Worm (Caenorhabditis elegans) whole organism, dauer: Measurements from ENCODE around the gene bcmo-1.

Experiments used
- unc-62 ChIP-seq: sonication (generic microtip); optimal IDR thresholded peaks from 2 replicates; lab custom pipeline; 2017; ENCODE audit warnings: missing biosample characterization, missing genetic modification reagents, missing genetic modification characterization

bcmo-1 gene

DNA sequence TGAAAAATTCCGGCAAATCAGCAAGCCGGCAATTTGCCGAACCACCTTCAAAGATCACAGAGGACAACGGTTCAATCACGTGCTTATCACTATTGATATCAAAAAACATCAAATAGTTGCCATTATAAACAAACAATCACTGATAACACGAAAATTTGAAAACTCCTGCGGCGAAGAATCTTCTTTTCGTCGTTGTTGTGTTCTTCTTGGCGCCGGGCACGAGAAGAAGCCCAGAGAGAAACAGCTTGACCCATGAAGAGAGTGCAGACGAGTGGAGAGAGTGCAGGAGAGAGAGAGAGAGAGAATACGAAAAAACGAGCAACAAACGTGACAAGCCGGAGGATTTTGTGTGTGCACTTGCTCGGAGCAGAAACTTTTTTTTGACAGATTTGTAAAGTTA, 48.2 kb downstream of the bcmo-1 start:
- no peak for TF ChIP-seq unc-62 (GFP tag; lab: Kevin White, UChicago)

DNA sequence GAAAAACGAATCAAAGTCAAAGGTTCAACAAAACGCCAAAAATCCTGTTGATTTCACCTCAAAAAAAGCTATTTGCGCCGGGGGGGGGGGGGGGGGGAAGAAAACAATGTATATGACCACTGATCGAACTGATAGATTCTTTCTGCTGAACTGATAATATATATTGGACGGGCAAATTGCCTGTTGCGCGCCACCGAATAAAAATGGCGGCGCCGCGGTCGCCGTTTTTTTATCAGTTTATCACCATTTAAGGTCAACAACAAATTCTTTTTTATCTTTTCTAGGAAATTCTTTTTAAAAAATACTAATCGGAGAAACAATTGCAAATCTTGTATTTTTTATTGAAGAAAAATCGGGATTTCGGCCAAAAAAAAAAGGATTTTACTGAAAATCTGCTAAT, 49.3 kb downstream of the bcmo-1 start:
- no peak for TF ChIP-seq unc-62 (GFP tag; lab: Kevin White, UChicago)

DNA sequence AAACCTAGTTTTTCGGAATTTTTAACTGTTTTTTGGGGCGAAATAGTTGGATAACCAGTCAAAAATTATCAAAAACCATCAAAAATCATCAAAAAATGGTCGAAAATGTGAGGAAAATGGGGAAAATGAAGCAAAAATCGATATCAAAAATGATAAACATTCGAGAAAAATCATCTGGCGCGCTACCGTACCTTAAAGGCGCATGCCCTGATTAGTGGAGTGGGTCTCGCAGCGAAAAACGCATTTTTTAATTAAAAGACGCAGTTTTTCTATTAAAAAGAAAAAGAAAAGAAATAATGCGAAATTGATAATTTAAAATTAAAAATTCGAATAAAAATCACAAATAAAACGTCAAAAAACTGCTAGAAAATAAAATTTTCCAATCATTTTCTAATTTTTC, 49.9 kb downstream of the bcmo-1 start, which contains the start of gene F35C5.1:
F35C5.1 (plus strand) TSS at position 399 of the 400 bp plus-strand sequence.
- no peak for TF ChIP-seq unc-62 (GFP tag; lab: Kevin White, UChicago)
